Fruit fly (Drosophila melanogaster) whole organism, adult: ENCODE data around the gene CG43938.

Source experiments
- CG11617 ChIP-seq: fragments of 200-800 bp; sonication (Bioruptor generic); optimal IDR thresholded peaks from 2 replicates; lab custom pipeline; 2017; ENCODE audit warnings: mild to moderate bottlenecking, missing biosample characterization, missing genetic modification reagents, missing genetic modification characterization
- CG12768 ChIP-seq: fragments of 200-800 bp; sonication (Bioruptor generic); optimal IDR thresholded peaks from 2 replicates; lab custom pipeline; 2017; ENCODE audit warnings: missing biosample characterization, missing genetic modification characterization, mild to moderate bottlenecking, moderate library complexity, missing genetic modification reagents
- CG14711 ChIP-seq: fragments of 200-800 bp; sonication (Bioruptor generic); optimal IDR thresholded peaks from 2 replicates; lab custom pipeline; 2018; ENCODE audit warnings: missing biosample characterization, mild to moderate bottlenecking, missing genetic modification characterization, moderate library complexity
- CG1620 ChIP-seq: fragments of 200-800 bp; sonication (Bioruptor generic); optimal IDR thresholded peaks from 2 replicates; lab custom pipeline; 2016; ENCODE audit warnings: missing biosample characterization, missing genetic modification characterization
- CG33017 ChIP-seq: fragments of 200-800 bp; sonication (Bioruptor generic); optimal IDR thresholded peaks from 2 replicates; lab custom pipeline; 2018; ENCODE audit warnings: missing biosample characterization, mild to moderate bottlenecking, missing genetic modification characterization, moderate library complexity
- CG5204 ChIP-seq: fragments of 200-800 bp; sonication (Bioruptor generic); optimal IDR thresholded peaks from 2 replicates; lab custom pipeline; 2016; ENCODE audit warnings: missing biosample characterization, missing genetic modification characterization
- CG7045 ChIP-seq: fragments of 200-800 bp; sonication (Bioruptor generic); optimal IDR thresholded peaks from 2 replicates; lab custom pipeline; 2017; ENCODE audit warnings: missing biosample characterization, mild to moderate bottlenecking, missing genetic modification characterization
- CG7101 ChIP-seq: fragments of 200-800 bp; sonication (Bioruptor generic); optimal IDR thresholded peaks from 2 replicates; lab custom pipeline; 2018; ENCODE audit warnings: missing biosample characterization, mild to moderate bottlenecking, missing genetic modification characterization, moderate library complexity
- Clk ChIP-seq: fragments of 200-800 bp; sonication (Bioruptor generic); optimal IDR thresholded peaks from 2 replicates; lab custom pipeline; 2017; ENCODE audit warnings: missing biosample characterization, missing genetic modification characterization
- Crg-1 ChIP-seq: fragments of 200-800 bp; sonication (Bioruptor generic); optimal IDR thresholded peaks from 2 replicates; lab custom pipeline; 2016; ENCODE audit warnings: missing biosample characterization, missing genetic modification characterization
- Hr96 ChIP-seq: fragments of 200-800 bp; sonication (Bioruptor generic); optimal IDR thresholded peaks from 2 replicates; lab custom pipeline; 2016; ENCODE audit warnings: missing biosample characterization, missing genetic modification characterization
- Mnt ChIP-seq: fragments of 200-800 bp; sonication (Bioruptor generic); optimal IDR thresholded peaks from 2 replicates; lab custom pipeline; 2016; ENCODE audit warnings: missing biosample characterization, mild to moderate bottlenecking, missing genetic modification characterization
- bab1 ChIP-seq: fragments of 200-800 bp; sonication (Bioruptor generic); optimal IDR thresholded peaks from 3 replicates; lab custom pipeline; 2019; ENCODE audit warnings: missing biosample characterization, mild to moderate bottlenecking, missing genetic modification characterization, moderate library complexity
- cic ChIP-seq: fragments of 200-800 bp; sonication (Bioruptor generic); optimal IDR thresholded peaks from 2 replicates; lab custom pipeline; 2017; ENCODE audit warnings: missing biosample characterization, mild to moderate bottlenecking, missing genetic modification characterization, moderate library complexity
- cnc ChIP-seq, 2 experiments: fragments of >200 bp; optimal IDR thresholded peaks; 2 replicates each; lab custom pipeline; 2017
- kay ChIP-seq: fragments of 200-800 bp; sonication (Bioruptor generic); peaks from one replicate; lab custom pipeline; 2016; ENCODE audit warnings: missing biosample characterization, missing genetic modification characterization, borderline replicate concordance
- ovo ChIP-seq: fragments of 200-800 bp; sonication (Bioruptor generic); optimal IDR thresholded peaks from 2 replicates; lab custom pipeline; 2016; ENCODE audit warnings: missing biosample characterization, missing genetic modification characterization
- pad ChIP-seq: fragments of 200-800 bp; sonication (Bioruptor generic); optimal IDR thresholded peaks from 3 replicates; lab custom pipeline; 2017; ENCODE audit warnings: missing biosample characterization, missing genetic modification characterization, mild to moderate bottlenecking, moderate library complexity, missing genetic modification reagents
- tj ChIP-seq: fragments of 200-800 bp; sonication (Bioruptor generic); optimal IDR thresholded peaks from 3 replicates; lab custom pipeline; 2017; ENCODE audit warnings: missing biosample characterization, mild to moderate bottlenecking, missing genetic modification characterization, moderate library complexity
- toe ChIP-seq: fragments of 200-800 bp; sonication (Bioruptor generic); optimal IDR thresholded peaks from 2 replicates; lab custom pipeline; 2016; ENCODE audit warnings: missing biosample characterization, missing genetic modification characterization

The CG43938 gene

DNA sequence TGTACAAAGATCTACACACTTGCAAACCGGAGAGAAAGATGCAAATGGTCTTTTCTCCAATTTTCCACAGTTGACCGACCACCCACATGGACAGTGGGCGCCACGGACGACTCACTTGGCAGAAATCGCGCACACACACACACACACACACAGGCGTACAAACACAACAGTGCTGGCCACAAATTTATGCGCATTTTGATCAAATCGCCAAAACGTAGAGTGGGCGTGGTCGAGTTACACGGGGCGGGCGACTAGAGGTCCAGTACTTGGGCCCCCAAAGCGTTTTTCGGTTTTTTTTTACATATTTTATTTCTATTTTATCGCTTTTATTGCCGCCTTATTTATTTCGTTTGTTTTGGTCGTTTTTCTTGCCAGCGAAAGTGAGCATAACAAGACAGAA, 2.9 kb upstream of the CG43938 start:
- TF ChIP-seq ovo (GFP tag; lab: Kevin White, UChicago) (no peak), CG11617 (no peak), CG14711 (tag; lab: Kevin White, UChicago) (no peak), Crg-1 (GFP tag; lab: Kevin White, UChicago) (no peak), CG7101 (tag; lab: Kevin White, UChicago) (no peak), CG12768 (GFP tag; lab: Kevin White, UChicago) (no peak), Mnt (no peak), CG7045 (GFP tag; lab: Kevin White, UChicago) (no peak), tj (GFP tag; lab: Kevin White, UChicago) (no peak), Hr96 (no peak), kay (no peak), bab1 (GFP tag; lab: Kevin White, UChicago) (no peak), pad (GFP tag; lab: Kevin White, UChicago) (no peak)

DNA sequence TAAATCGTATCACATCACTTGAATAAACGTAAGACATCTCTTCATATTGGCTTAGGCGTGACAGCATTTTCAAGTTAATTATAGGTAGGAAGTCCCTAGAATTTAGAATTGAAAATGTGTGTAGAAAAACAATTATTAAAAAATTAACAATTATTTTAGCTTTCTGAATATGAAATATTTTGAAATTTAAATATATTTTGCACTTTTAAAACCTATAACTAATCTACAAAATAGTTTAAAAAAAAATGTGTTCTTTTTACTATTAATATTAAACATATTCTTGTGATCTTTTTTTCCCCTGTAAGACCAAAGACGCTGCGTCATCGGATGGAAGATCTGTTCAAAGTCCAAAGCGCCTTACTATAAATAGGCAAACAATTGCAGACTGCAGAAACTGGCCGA, 1.1 kb downstream of the CG43938 start:
- TF ChIP-seq CG12768 (GFP tag; lab: Kevin White, UChicago) (no peak), pad (GFP tag; lab: Kevin White, UChicago) (no peak), CG7045 (GFP tag; lab: Kevin White, UChicago) (no peak), Hr96 (no peak), CG5204 (GFP tag; lab: Kevin White, UChicago) (no peak), kay (no peak), cnc (optimal IDR thresholded peaks at IDR 0.05; lab: Kevin White, UChicago) (no peak), Mnt (no peak), toe (GFP tag; lab: Kevin White, UChicago) (no peak), ovo (GFP tag; lab: Kevin White, UChicago) (no peak), CG7101 (tag; lab: Kevin White, UChicago) (no peak)

DNA sequence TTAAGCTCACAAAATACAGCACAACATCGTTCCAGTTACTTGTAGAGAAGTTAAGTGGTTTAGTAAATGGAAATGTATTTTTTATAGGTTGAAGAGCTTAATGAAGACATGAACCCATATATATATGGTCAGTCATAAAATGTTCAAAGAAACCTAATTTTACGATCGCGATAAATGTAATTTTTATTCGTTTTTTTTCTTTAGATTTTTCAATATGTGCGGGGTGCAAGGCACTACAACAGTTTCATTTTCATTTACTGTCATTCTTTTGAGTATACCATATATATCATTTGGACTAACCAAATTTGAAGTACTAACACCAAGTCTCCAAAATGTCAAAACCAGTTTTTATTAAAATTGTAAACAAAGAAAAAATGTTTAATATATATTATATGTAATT, 2.0 kb downstream of the CG43938 start, which contains the start of gene CG33284:
CG33284 (plus strand) TSS at position 301 of the 400 bp plus-strand sequence.
- no peak for TF ChIP-seq kay
- TF ChIP-seq CG33017 (tag; lab: Kevin White, UChicago) = no peak
- no peak for TF ChIP-seq pad (GFP tag; lab: Kevin White, UChicago)
- no peak for TF ChIP-seq CG1620 (GFP tag; lab: Kevin White, UChicago)
- no peak for TF ChIP-seq Mnt
- no peak for TF ChIP-seq bab1 (GFP tag; lab: Kevin White, UChicago)
- no peak for TF ChIP-seq ovo (GFP tag; lab: Kevin White, UChicago)
- TF ChIP-seq CG11617 = no peak
- TF ChIP-seq toe (GFP tag; lab: Kevin White, UChicago) = no peak
- TF ChIP-seq tj (GFP tag; lab: Kevin White, UChicago) = no peak
- TF ChIP-seq cnc (optimal IDR thresholded peaks at IDR 0.05; lab: Kevin White, UChicago) = no peak

DNA sequence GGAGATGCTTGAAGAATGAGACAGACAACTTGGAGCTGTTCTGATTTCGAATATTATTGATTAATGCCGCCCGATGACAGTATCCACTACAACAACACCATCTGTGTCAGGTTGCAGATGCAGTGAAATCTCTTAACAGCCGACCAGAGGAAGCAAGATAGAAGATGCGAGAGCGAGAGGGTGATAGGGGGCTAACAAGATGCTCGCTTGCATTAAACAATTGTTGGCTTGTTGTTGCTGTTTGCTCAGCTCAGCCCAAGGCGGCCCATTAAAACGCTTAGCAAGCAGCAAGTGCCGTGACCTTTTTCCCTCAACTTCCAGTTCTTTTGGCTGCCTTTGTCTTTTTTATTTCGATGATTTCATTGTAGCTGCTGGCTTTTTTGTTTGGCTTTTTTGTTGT, 8.2 kb downstream of the CG43938 start:
- peak; percentile 63 for TF ChIP-seq tj (GFP tag; lab: Kevin White, UChicago)
- no peak for TF ChIP-seq Mnt
- TF ChIP-seq kay = no peak

DNA sequence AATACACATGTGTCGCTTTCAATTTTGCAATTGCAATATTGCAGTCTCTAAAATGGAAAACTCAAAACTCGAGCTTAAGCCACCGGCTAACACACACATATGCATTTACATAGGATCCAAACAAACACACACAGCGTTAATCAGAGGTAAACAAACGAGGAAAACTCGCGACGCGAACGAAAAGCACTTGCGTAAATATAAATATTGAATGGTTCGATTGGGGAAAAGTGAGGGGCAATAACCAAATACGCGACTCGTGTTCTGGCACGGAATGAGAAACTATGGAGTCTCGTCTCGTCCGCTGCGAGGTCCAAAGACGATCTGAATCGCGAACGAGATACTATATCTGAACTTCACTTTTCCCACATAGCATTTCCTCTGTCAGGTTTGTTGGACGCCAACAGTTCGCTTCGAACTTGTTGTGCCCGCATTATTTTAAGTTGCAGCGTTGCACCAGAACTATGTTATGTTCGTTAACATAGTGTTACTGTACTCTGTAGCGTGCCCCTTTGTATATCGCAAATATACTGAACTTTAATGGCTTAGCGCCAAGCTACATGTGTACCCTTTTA, 9.5 kb downstream of the CG43938 start, which contains the start of gene ko:
ko (minus strand) TSS at position 321 of the 572 bp plus-strand sequence.
- no peak for TF ChIP-seq cnc (optimal IDR thresholded peaks at IDR 0.05; lab: Kevin White, UChicago)
- peak; percentile 34 for TF ChIP-seq kay
- TF ChIP-seq tj (GFP tag; lab: Kevin White, UChicago) = peak; percentile 19
- no peak for TF ChIP-seq CG14711 (tag; lab: Kevin White, UChicago)

DNA sequence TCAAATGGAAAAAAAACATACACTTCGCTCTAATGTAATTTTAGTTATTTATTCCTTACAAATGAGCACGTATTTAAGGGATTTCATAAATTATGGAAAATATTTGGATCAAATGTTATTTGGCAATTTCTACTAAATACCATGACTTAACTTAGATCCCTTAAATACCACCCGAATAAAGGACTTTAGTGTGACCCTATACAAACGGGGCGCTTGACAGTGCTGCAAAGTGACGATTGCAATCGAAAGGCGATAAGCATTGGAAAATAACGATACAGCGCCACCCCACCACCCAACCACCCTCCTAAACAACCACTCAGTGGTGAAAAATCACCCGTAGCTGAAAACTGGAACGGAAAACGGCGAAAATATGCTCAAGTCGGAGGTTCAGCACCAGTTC, 10.0 kb downstream of the CG43938 start, which contains the start of gene ICA69:
ICA69 (plus strand) TSS at position 20 of the 400 bp plus-strand sequence.
- TF ChIP-seq Clk (GFP tag; lab: Kevin White, UChicago) (no peak), toe (GFP tag; lab: Kevin White, UChicago) (no peak), Hr96 (no peak), CG7045 (GFP tag; lab: Kevin White, UChicago) (no peak), pad (GFP tag; lab: Kevin White, UChicago) (no peak), kay (no peak), CG5204 (GFP tag; lab: Kevin White, UChicago) (no peak)

DNA sequence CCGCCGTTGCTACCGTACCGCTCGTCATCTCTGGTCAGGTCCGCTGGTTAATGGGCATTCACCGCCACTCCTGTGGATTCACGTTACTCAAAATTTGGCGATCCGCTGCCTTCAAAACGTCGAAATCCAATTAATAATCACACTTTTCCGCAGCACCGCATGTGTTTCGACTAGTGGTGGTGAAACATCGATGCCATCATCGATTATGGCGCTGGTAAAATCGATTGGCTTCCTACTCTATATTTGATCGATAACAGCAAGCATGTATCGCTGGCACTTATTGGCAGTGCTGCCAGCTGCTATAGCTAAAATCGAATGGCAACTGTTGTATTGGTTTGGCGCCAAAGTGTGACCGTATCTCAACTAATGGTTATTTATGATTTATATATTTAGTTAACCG, 14.4 kb downstream of the CG43938 start:
- TF ChIP-seq pad (GFP tag; lab: Kevin White, UChicago) (peak; percentile 15), CG11617 (no peak), CG14711 (tag; lab: Kevin White, UChicago) (peak; percentile 20), Mnt (peak; percentile 93), toe (GFP tag; lab: Kevin White, UChicago) (peak; percentile 66), ovo (GFP tag; lab: Kevin White, UChicago) (peak; percentile 44), CG5204 (GFP tag; lab: Kevin White, UChicago) (no peak), CG1620 (GFP tag; lab: Kevin White, UChicago) (peak; percentile 18), tj (GFP tag; lab: Kevin White, UChicago) (peak; percentile 5), bab1 (GFP tag; lab: Kevin White, UChicago) (peak; percentile 62), CG7045 (GFP tag; lab: Kevin White, UChicago) (no peak), kay (peak; percentile 60), CG7101 (tag; lab: Kevin White, UChicago) (peak; percentile 53), Hr96 (peak; percentile 22), cic (peak; percentile 21)
